Worm (Caenorhabditis elegans): Measurements from ENCODE around the gene soc-2.

DNA sequence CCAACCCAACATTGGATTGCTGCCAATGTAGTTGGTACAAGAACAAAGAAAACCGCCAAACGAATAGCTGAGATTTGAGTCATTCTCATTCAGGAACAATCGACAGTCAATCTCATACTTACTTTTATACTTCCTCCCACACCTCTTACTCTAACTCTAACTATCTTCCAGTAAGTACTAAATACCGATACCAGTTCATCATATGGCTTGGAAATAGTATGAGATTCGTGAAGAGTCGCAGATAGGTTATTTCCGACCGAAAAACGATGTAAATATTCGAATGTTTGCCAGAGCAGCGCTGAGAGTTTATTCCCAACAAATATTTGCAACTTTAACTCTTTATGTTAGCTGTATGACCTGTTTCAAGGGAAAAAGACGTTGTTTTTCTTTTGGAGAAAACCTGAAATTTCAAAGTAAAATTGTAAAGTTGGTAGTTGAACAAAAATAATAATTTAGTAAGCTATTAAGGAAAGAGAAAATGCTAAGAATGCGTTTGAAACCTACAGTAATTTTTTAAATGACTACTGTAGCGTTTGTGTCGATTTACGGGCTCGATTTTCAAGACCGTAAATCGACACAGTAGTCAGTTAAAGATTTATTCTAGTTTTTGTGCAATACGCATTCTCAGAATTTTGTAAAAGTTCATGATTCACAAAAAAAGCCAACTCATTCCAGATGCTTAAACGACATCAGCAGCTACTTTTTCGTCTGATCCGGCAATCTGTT is 34.4 kb upstream of the soc-2 start, which contains the start of the genes W03F8.6 and mtrf-1L:
- no peak for TF ChIP-seq dao-5 (tag; optimal IDR thresholded peaks at IDR 0.05)
- no peak for TF ChIP-seq him-1 (tag; optimal IDR thresholded peaks at IDR 0.05)
- no peak for TF ChIP-seq W03F9.2 (tag; optimal IDR thresholded peaks at IDR 0.05)

Data from whole organism, L4/young adult.